Worm (Caenorhabditis elegans) whole organism, L4/young adult: Measurements from ENCODE around the gene srxa-10.

Experiments
- W03F9.2 ChIP-seq: fragments of 150-350 bp; optimal IDR thresholded peaks from 2 replicates; lab custom pipeline; 2014; ENCODE audit warnings: missing biosample characterization, missing genetic modification characterization
- dao-5 ChIP-seq: sonication (generic microtip); optimal IDR thresholded peaks from 2 replicates; lab custom pipeline; 2016; ENCODE audit warnings: missing genotype, missing genetic modification characterization, moderate library complexity, missing compliant biosample characterization
- him-1 ChIP-seq: sonication (generic microtip); optimal IDR thresholded peaks from 2 replicates; lab custom pipeline; 2016; ENCODE audit warnings: missing genotype, missing genetic modification reagents, missing genetic modification characterization, missing compliant biosample characterization

The srxa-10 gene

ce11 chrIII:9767095-9767494, 29.3 kb downstream of the srxa-10 start:
- TF ChIP-seq W03F9.2 (no peak), him-1 (tag; lab: Kevin White, UChicago) (no peak), dao-5 (tag; lab: Kevin White, UChicago) (no peak)

ce11 chrIII:9766175-9766574, 30.2 kb downstream of the srxa-10 start, which contains the start of gene cbp-1:
Gene cbp-1, plus strand, starts transcription at chrIII:9766509.
- TF ChIP-seq W03F9.2 (no peak), dao-5 (tag; lab: Kevin White, UChicago) (no peak), him-1 (tag; lab: Kevin White, UChicago) (no peak)

- TF ChIP-seq dao-5 (tag; lab: Kevin White, UChicago), result peak; percentile 40
- TF ChIP-seq W03F9.2, result peak; percentile 93
- peak; percentile 89 for TF ChIP-seq him-1 (tag; lab: Kevin White, UChicago)
Measured at ce11 chrIII:9765465-9765900, 30.9 kb downstream of the srxa-10 start.

- TF ChIP-seq dao-5 (tag; lab: Kevin White, UChicago) (no peak), him-1 (tag; lab: Kevin White, UChicago) (no peak), W03F9.2 (no peak)
Measured at ce11 chrIII:9764718-9765117, 31.6 kb downstream of the srxa-10 start.

ce11 chrIII:9762093-9762748, 34.1 kb downstream of the srxa-10 start, which contains the start of gene gcc-2:
Gene gcc-2, minus strand, starts transcription at chrIII:9762143.
- TF ChIP-seq W03F9.2, result peak; percentile 29
- TF ChIP-seq dao-5 (tag; lab: Kevin White, UChicago), result no peak
- no peak for TF ChIP-seq him-1 (tag; lab: Kevin White, UChicago)

- TF ChIP-seq dao-5 (tag; lab: Kevin White, UChicago), result no peak
- no peak for TF ChIP-seq W03F9.2
- no peak for TF ChIP-seq him-1 (tag; lab: Kevin White, UChicago)
Measured at ce11 chrIII:9760184-9760583, 36.2 kb downstream of the srxa-10 start.

- no peak for TF ChIP-seq W03F9.2
- TF ChIP-seq him-1 (tag; lab: Kevin White, UChicago), result no peak
- TF ChIP-seq dao-5 (tag; lab: Kevin White, UChicago), result no peak
Measured at ce11 chrIII:9758848-9759247, 37.5 kb downstream of the srxa-10 start, which contains the start of gene rmd-1. Gene rmd-1, plus strand, starts transcription at chrIII:9759094.

ce11 chrIII:9757414-9757813, 38.9 kb downstream of the srxa-10 start, which contains the start of gene vps-53:
Gene vps-53, minus strand, starts transcription at chrIII:9757514.
- no peak for TF ChIP-seq W03F9.2
- no peak for TF ChIP-seq him-1 (tag; lab: Kevin White, UChicago)
- TF ChIP-seq dao-5 (tag; lab: Kevin White, UChicago), result no peak

- TF ChIP-seq dao-5 (tag; lab: Kevin White, UChicago), result no peak
- TF ChIP-seq W03F9.2, result no peak
- no peak for TF ChIP-seq him-1 (tag; lab: Kevin White, UChicago)
Measured at ce11 chrIII:9752852-9753251, 43.5 kb downstream of the srxa-10 start, which contains the start of gene ech-6. Gene ech-6, minus strand, starts transcription at chrIII:9752883.

- TF ChIP-seq him-1 (tag; lab: Kevin White, UChicago), result no peak
- no peak for TF ChIP-seq W03F9.2
- no peak for TF ChIP-seq dao-5 (tag; lab: Kevin White, UChicago)
Measured at ce11 chrIII:9751074-9751473, 45.3 kb downstream of the srxa-10 start, which contains the start of gene T05G5.5. Gene T05G5.5, minus strand, starts transcription at chrIII:9751432.

ce11 chrIII:9748694-9749093, 47.7 kb downstream of the srxa-10 start, which contains the start of gene T05G5.4:
Gene T05G5.4, plus strand, starts transcription at chrIII:9748934.
- TF ChIP-seq W03F9.2, result no peak
- no peak for TF ChIP-seq him-1 (tag; lab: Kevin White, UChicago)
- no peak for TF ChIP-seq dao-5 (tag; lab: Kevin White, UChicago)

- TF ChIP-seq him-1 (tag; lab: Kevin White, UChicago) (no peak), dao-5 (tag; lab: Kevin White, UChicago) (no peak), W03F9.2 (no peak)
Measured at ce11 chrIII:9747133-9747532, 49.2 kb downstream of the srxa-10 start, which contains the start of the genes iff-1 and cdk-1. Gene iff-1, minus strand, starts transcription at chrIII:9747193. Gene cdk-1, plus strand, starts transcription at chrIII:9747472.

ce11 chrIII:9746665-9747064, 49.7 kb downstream of the srxa-10 start:
- no peak for TF ChIP-seq dao-5 (tag; lab: Kevin White, UChicago)
- no peak for TF ChIP-seq W03F9.2

- TF ChIP-seq him-1 (tag; lab: Kevin White, UChicago), result no peak
- no peak for TF ChIP-seq W03F9.2
- no peak for TF ChIP-seq dao-5 (tag; lab: Kevin White, UChicago)
Measured at ce11 chrIII:9745333-9745897, 50.9 kb downstream of the srxa-10 start.
